ENCODE assay signal across 4 fruit fly cellular contexts in the genomic region with DNA sequence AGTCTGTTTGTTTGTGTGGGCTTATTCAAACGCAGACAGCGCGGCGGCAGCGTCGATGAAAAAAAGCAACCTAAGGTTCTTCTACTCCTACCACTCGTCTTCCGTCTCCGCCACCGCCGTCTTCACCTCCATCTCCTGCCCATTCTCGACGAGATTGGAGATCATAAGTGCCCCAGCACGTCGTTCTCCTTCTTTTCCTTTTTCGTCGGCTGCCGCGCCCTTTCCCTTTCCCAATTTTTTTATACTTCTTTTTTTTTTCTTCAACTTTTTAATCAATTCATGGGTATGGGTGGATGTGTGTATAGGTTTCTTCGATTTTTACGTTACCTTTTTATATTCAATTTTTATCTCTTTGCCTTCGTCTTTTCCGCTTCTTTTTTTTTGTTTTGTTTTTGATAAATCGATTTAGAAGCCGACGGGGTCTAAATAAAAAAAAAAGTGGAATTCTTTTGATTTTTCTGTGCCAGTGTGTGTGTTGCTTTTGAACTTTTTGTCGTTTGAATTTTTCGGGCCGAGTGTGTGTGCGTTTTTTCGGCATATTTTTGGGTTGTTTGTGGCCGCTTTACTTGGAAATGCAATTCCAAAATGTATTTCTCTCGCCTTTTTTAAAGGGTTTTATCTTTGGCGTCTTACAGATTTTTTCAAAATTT.
TF ChIP-seq lines count a peak whose summit lies in the region.

No protein-coding gene starts in this region.

- no peak for TF ChIP-seq CTCF in whole organism, embryonic (GFP tag; optimal IDR thresholded peaks at IDR 0.05; lab: Kevin White, UChicago)

TF ChIP-seq in whole organism, embryonic, 481 proteins besides CTCF, POLR2A, EP300 and RAD21 (continues in another document):
- TF ChIP-seq eyg (GFP tag; optimal IDR thresholded peaks at IDR 0.05; lab: Kevin White, UChicago) (no peak), CG6689 (GFP tag; IDR thresholded peaks at IDR 0.05; lab: Robert Waterston, UW) (no peak), Vsx1 (GFP tag; optimal IDR thresholded peaks at IDR 0.05; lab: Kevin White, UChicago) (peak; percentile 7), cg (GFP tag; optimal IDR thresholded peaks at IDR 0.05; lab: Kevin White, UChicago) (peak; percentile 51), ab (GFP tag; optimal IDR thresholded peaks at IDR 0.05; lab: Kevin White, UChicago) (no peak), Atf-2 (GFP tag; optimal IDR thresholded peaks at IDR 0.05; lab: Kevin White, UChicago) (no peak), CG2199 (GFP tag; IDR thresholded peaks at IDR 0.05; lab: Robert Waterston, UW) (0 out of 3 replicates have a peak, but pooled peaks have one; percentile 32), bsh (GFP tag; optimal IDR thresholded peaks at IDR 0.05; lab: Kevin White, UChicago) (peak in 1 of 2 experiments; percentile 58), gro (GFP tag; optimal IDR thresholded peaks at IDR 0.05; lab: Kevin White, UChicago) (no peak), gcm (GFP tag; optimal IDR thresholded peaks at IDR 0.05; lab: Kevin White, UChicago) (no peak), CG9609 (GFP tag; optimal IDR thresholded peaks at IDR 0.05; lab: Kevin White, UChicago) (no peak), crp (GFP tag; optimal IDR thresholded peaks at IDR 0.05; lab: Kevin White, UChicago) (no peak), hb (GFP tag; IDR thresholded peaks at IDR 0.05; lab: Robert Waterston, UW; ENCODE audit: partially characterized antibody) (no peak), CG12391 (tag; optimal IDR thresholded peaks at IDR 0.05; lab: Kevin White, UChicago) (no peak), sqz (GFP tag; optimal IDR thresholded peaks at IDR 0.05; lab: Kevin White, UChicago) (peak; percentile 99), CG12236 (GFP tag; optimal IDR thresholded peaks at IDR 0.05; lab: Kevin White, UChicago) (no peak), CG1647 (GFP tag; optimal IDR thresholded peaks at IDR 0.05; lab: Kevin White, UChicago) (no peak), sd (tag; optimal IDR thresholded peaks at IDR 0.05; lab: Kevin White, UChicago) (peak; percentile 72), Tbp (GFP tag; optimal IDR thresholded peaks at IDR 0.05; lab: Kevin White, UChicago) (no peak), CG15073 (GFP tag; optimal IDR thresholded peaks at IDR 0.05; lab: Kevin White, UChicago) (no peak), CG32772 (GFP tag; IDR thresholded peaks at IDR 0.05; lab: Robert Waterston, UW) (peak; percentile 64)

TF ChIP-seq in whole organism, prepupa, 60 proteins besides CTCF, POLR2A, EP300 and RAD21:
- TF ChIP-seq dsx (GFP tag; optimal IDR thresholded peaks at IDR 0.05; lab: Kevin White, UChicago; ENCODE audit: poor library complexity, severe bottlenecking) = peak; percentile 65
- peak; percentile 22 for TF ChIP-seq Met (GFP tag; optimal IDR thresholded peaks at IDR 0.05; lab: Kevin White, UChicago)
- TF ChIP-seq dac (GFP tag; optimal IDR thresholded peaks at IDR 0.05; lab: Kevin White, UChicago) = no peak
- peak; percentile 22 for TF ChIP-seq Ets96B (tag; optimal IDR thresholded peaks at IDR 0.05; lab: Kevin White, UChicago)
- peak; percentile 36 for TF ChIP-seq CG1621 (tag; optimal IDR thresholded peaks at IDR 0.05; lab: Kevin White, UChicago)
- TF ChIP-seq CG6163 (GFP tag; IDR thresholded peaks at IDR 0.05; lab: Robert Waterston, UW) = peak; percentile 73; the same call in 2 of the 3 replicates
- peak; percentile 42 for TF ChIP-seq CG10669 (GFP tag; optimal IDR thresholded peaks at IDR 0.05; lab: Kevin White, UChicago)
- no peak for TF ChIP-seq CG34406 (GFP tag; optimal IDR thresholded peaks at IDR 0.05; lab: Kevin White, UChicago)
- peak; percentile 45 for TF ChIP-seq CG16779 (tag; optimal IDR thresholded peaks at IDR 0.05; lab: Kevin White, UChicago)
- peak; percentile 37 for TF ChIP-seq Eip78C (GFP tag; lab: Kevin White, UChicago)
- peak; percentile 68 for TF ChIP-seq CG6808 (GFP tag; optimal IDR thresholded peaks at IDR 0.05; lab: Kevin White, UChicago)
- peak; percentile 44 for TF ChIP-seq spab (GFP tag; optimal IDR thresholded peaks at IDR 0.05; lab: Kevin White, UChicago)
- TF ChIP-seq svp (GFP tag; lab: Kevin White, UChicago) = no peak
- peak; percentile 35 for TF ChIP-seq esn (GFP tag; optimal IDR thresholded peaks at IDR 0.05; lab: Kevin White, UChicago)
- TF ChIP-seq Sox102F (GFP tag; optimal IDR thresholded peaks at IDR 0.05; lab: Kevin White, UChicago) = no peak
- TF ChIP-seq ss (GFP tag; optimal IDR thresholded peaks at IDR 0.05; lab: Kevin White, UChicago) = peak; percentile 77 to 80
- TF ChIP-seq vri (GFP tag; optimal IDR thresholded peaks at IDR 0.05; lab: Kevin White, UChicago) = peak; percentile 47
- peak; percentile 73 for TF ChIP-seq CG9139 (GFP tag; optimal IDR thresholded peaks at IDR 0.05; lab: Kevin White, UChicago)
- TF ChIP-seq CG31627 (GFP tag; optimal IDR thresholded peaks at IDR 0.05; lab: Kevin White, UChicago) = no peak
- TF ChIP-seq CG6854 (GFP tag; optimal IDR thresholded peaks at IDR 0.05; lab: Kevin White, UChicago) = peak; percentile 50

TF ChIP-seq in whole organism, pupa, 21 proteins besides CTCF, POLR2A, EP300 and RAD21:
- TF ChIP-seq gl (tag; optimal IDR thresholded peaks at IDR 0.05; lab: Kevin White, UChicago) (peak; percentile 74), CG8301 (tag; optimal IDR thresholded peaks at IDR 0.05; lab: Kevin White, UChicago) (no peak), D1 (tag; optimal IDR thresholded peaks at IDR 0.05; lab: Kevin White, UChicago) (no peak), CG10348 (GFP tag; IDR thresholded peaks at IDR 0.05; lab: Robert Waterston, UW) (no peak), CG13204 (GFP tag; optimal IDR thresholded peaks at IDR 0.05; lab: Kevin White, UChicago) (peak; percentile 72), Ets98B (GFP tag; IDR thresholded peaks at IDR 0.05; lab: Robert Waterston, UW) (no peak), CG32121 (GFP tag; IDR thresholded peaks at IDR 0.05; lab: Robert Waterston, UW) (no peak), CG4496 (GFP tag; IDR thresholded peaks at IDR 0.05; lab: Robert Waterston, UW) (no peak), CG9948 (tag; optimal IDR thresholded peaks at IDR 0.05; lab: Kevin White, UChicago) (peak; percentile 31), CG8159 (tag; optimal IDR thresholded peaks at IDR 0.05; lab: Kevin White, UChicago) (peak; percentile 20), rn (GFP tag; IDR thresholded peaks at IDR 0.05; lab: Robert Waterston, UW) (no peak), CG17806 (tag; optimal IDR thresholded peaks at IDR 0.05; lab: Kevin White, UChicago) (no peak), CG14655 (GFP tag; optimal IDR thresholded peaks at IDR 0.05; lab: Kevin White, UChicago) (peak; percentile 23), EcR (GFP tag; optimal IDR thresholded peaks at IDR 0.05; lab: Kevin White, UChicago) (peak; percentile 45), Pif1B (GFP tag; optimal IDR thresholded peaks at IDR 0.05; lab: Kevin White, UChicago) (peak; percentile 43), Pif1A (GFP tag; optimal IDR thresholded peaks at IDR 0.05; lab: Kevin White, UChicago) (peak; percentile 30), CG34367 (tag; optimal IDR thresholded peaks at IDR 0.05; lab: Kevin White, UChicago) (peak; percentile 59), fd96Ca (GFP tag; IDR thresholded peaks at IDR 0.05; lab: Robert Waterston, UW) (no peak), CG15710 (tag; optimal IDR thresholded peaks at IDR 0.05; lab: Kevin White, UChicago) (peak; percentile 51), Snoo (tag; optimal IDR thresholded peaks at IDR 0.05; lab: Kevin White, UChicago) (peak; percentile 29), CG12605 (GFP tag; IDR thresholded peaks at IDR 0.05; lab: Robert Waterston, UW) (peak; percentile 44; the same call in 1 of the 2 replicates)
TF ChIP-seq in whole organism, pupa: peak in this region for 12.

TF ChIP-seq in whole organism, wandering third instar larva, 38 proteins besides CTCF, POLR2A, EP300 and RAD21:
- TF ChIP-seq GATAd (GFP tag; optimal IDR thresholded peaks at IDR 0.05; lab: Kevin White, UChicago) (no peak), br (GFP tag; optimal IDR thresholded peaks at IDR 0.05; lab: Kevin White, UChicago) (peak; percentile 16), lola (GFP tag; optimal IDR thresholded peaks at IDR 0.05; lab: Kevin White, UChicago) (no peak), psq (GFP tag; optimal IDR thresholded peaks at IDR 0.05; lab: Kevin White, UChicago) (peak; percentile 94), tai (GFP tag; optimal IDR thresholded peaks at IDR 0.05; lab: Kevin White, UChicago) (no peak), woc (GFP tag; optimal IDR thresholded peaks at IDR 0.05; lab: Kevin White, UChicago) (no peak), HLH106 (tag; optimal IDR thresholded peaks at IDR 0.05; lab: Kevin White, UChicago) (peak; percentile 8), Sp1 (GFP tag; optimal IDR thresholded peaks at IDR 0.05; lab: Kevin White, UChicago) (peak; percentile 12), Hnf4 (GFP tag; optimal IDR thresholded peaks at IDR 0.05; lab: Kevin White, UChicago) (peak; percentile 18), dsf (GFP tag; optimal IDR thresholded peaks at IDR 0.05; lab: Kevin White, UChicago; ENCODE audit: borderline replicate concordance) (no peak), Hr83 (GFP tag; optimal IDR thresholded peaks at IDR 0.05; lab: Kevin White, UChicago; ENCODE audit: poor library complexity, severe bottlenecking) (no peak), jim (GFP tag; optimal IDR thresholded peaks at IDR 0.05; lab: Kevin White, UChicago) (peak; percentile 89), Mio (GFP tag; optimal IDR thresholded peaks at IDR 0.05; lab: Kevin White, UChicago) (no peak), sage (GFP tag; optimal IDR thresholded peaks at IDR 0.05; lab: Kevin White, UChicago) (peak; percentile 22), CrebA (GFP tag; optimal IDR thresholded peaks at IDR 0.05; lab: Kevin White, UChicago; ENCODE audit: borderline replicate concordance) (peak; percentile 69), fru (GFP tag; optimal IDR thresholded peaks at IDR 0.05; lab: Kevin White, UChicago) (peak; percentile 53), Rel (GFP tag; optimal IDR thresholded peaks at IDR 0.05; lab: Kevin White, UChicago) (no peak), Rel (tag; optimal IDR thresholded peaks at IDR 0.05; lab: Kevin White, UChicago) (no peak)
TF ChIP-seq in whole organism, wandering third instar larva: peak in this region for 9.
